Worm (Caenorhabditis elegans) whole organism, L4 larva: ENCODE data around the gene degt-1.

Experiments used
- D1046.2 ChIP-seq: fragments of 200-800 bp; sonication (Bioruptor generic); IDR thresholded peaks from 2 replicates; pipeline ENCODE4 v1.3.6; 2022; ENCODE audit warnings: missing genetic modification characterization, missing compliant biosample characterization
- F26F4.8 ChIP-seq: fragments of 200-800 bp; sonication (Bioruptor generic); conservative IDR thresholded peaks from 2 replicates; pipeline ENCODE4 v1.3.6; 2022; ENCODE audit warnings: missing genetic modification characterization, missing compliant biosample characterization
- F37D6.2 ChIP-seq: sonication (generic microtip); optimal IDR thresholded peaks from 2 replicates; lab custom pipeline; 2016; ENCODE audit warnings: mild to moderate bottlenecking, missing genetic modification characterization, missing compliant biosample characterization
- F44E2.7 ChIP-seq: fragments of 200-800 bp; sonication (Bioruptor generic); IDR thresholded peaks from 2 replicates; pipeline ENCODE4 v2.1.2; 2022; ENCODE audit warnings: missing genetic modification characterization, missing compliant biosample characterization
- Y48G9A.11 ChIP-seq: fragments of 200-800 bp; sonication (Bioruptor generic); IDR thresholded peaks from 2 replicates; pipeline ENCODE4 v1.3.6; 2022; ENCODE audit warnings: missing genetic modification reagents, missing genetic modification characterization, missing compliant biosample characterization
- ZK337.2 ChIP-seq: fragments of 200-800 bp; sonication (Bioruptor generic); IDR thresholded peaks from 2 replicates; pipeline ENCODE4 v1.3.6; 2022; ENCODE audit warnings: missing genetic modification reagents, missing genetic modification characterization, missing compliant biosample characterization
- ZK546.5 ChIP-seq, 2 experiments: sonication (generic microtip); optimal IDR thresholded peaks; 2 replicates each; lab custom pipeline; 2017; ENCODE audit warnings: missing biosample characterization in 2 of 2, missing genetic modification characterization in 2 of 2
- aha-1 ChIP-seq: fragments of 150-350 bp; peaks from one replicate; lab custom pipeline; 2014; ENCODE audit warnings: missing biosample characterization, missing genetic modification characterization
- ceh-32 ChIP-seq: sonication (generic microtip); optimal IDR thresholded peaks from 2 replicates; lab custom pipeline; 2016; ENCODE audit warnings: mild to moderate bottlenecking, missing genetic modification characterization, missing compliant biosample characterization; ENCODE audit not compliant: poor library complexity
- ceh-44 ChIP-seq: fragments of 200-800 bp; sonication (Bioruptor generic); IDR thresholded peaks from 2 replicates; pipeline ENCODE4 v1.3.6; 2022; ENCODE audit warnings: missing genetic modification reagents, missing genetic modification characterization, missing compliant biosample characterization
- ceh-62 ChIP-seq: sonication (generic microtip); optimal IDR thresholded peaks from 2 replicates; lab custom pipeline; 2017; ENCODE audit warnings: missing biosample characterization, missing genetic modification characterization
- daf-12 ChIP-seq: fragments of 150-350 bp; optimal IDR thresholded peaks from 2 replicates; lab custom pipeline; 2014; ENCODE audit warnings: missing biosample characterization, missing genetic modification reagents, missing genetic modification characterization
- daf-16 ChIP-seq, 3 experiments: sonication (generic microtip); optimal IDR thresholded peaks; 2 replicates each; lab custom pipeline; 2016 to 2017; ENCODE audit warnings: missing genetic modification characterization in 3 of 3, missing genetic modification reagents in 3 of 3, mild to moderate bottlenecking in 2 of 3, missing compliant biosample characterization in 2 of 3, missing biosample characterization in 1 of 3, moderate library complexity in 1 of 3
- dmd-6 ChIP-seq: fragments of 200-800 bp; sonication (Bioruptor generic); IDR thresholded peaks from 2 replicates; pipeline ENCODE4 v1.3.6; 2022; ENCODE audit warnings: missing genetic modification reagents, missing genetic modification characterization, missing compliant biosample characterization
- dve-1 ChIP-seq: sonication (generic microtip); optimal IDR thresholded peaks from 2 replicates; lab custom pipeline; 2017; ENCODE audit warnings: antibody characterized with exemption, mild to moderate bottlenecking, missing genetic modification characterization, missing compliant biosample characterization; ENCODE audit not compliant: insufficient read depth
- egl-43 ChIP-seq: fragments of 200-800 bp; sonication (Bioruptor generic); IDR thresholded peaks from 2 replicates; pipeline ENCODE4 v1.3.6; 2022; ENCODE audit warnings: missing genetic modification reagents, missing genetic modification characterization, missing compliant biosample characterization
- hif-1 ChIP-seq, 2 experiments: sonication (generic microtip); optimal IDR thresholded peaks; 2 replicates each; lab custom pipeline; 2016 to 2017; ENCODE audit warnings: missing compliant biosample characterization in 2 of 2, missing genetic modification characterization in 2 of 2, missing genetic modification reagents in 2 of 2, missing genotype in 2 of 2, mild to moderate bottlenecking in 1 of 2
- hlh-11 ChIP-seq: fragments of 200-800 bp; sonication (Bioruptor generic); optimal IDR thresholded peaks from 2 replicates; lab custom pipeline; 2018; ENCODE audit warnings: mild to moderate bottlenecking, missing genetic modification characterization, missing compliant biosample characterization
- hlh-30 ChIP-seq: sonication (generic microtip); optimal IDR thresholded peaks from 2 replicates; lab custom pipeline; 2017; ENCODE audit warnings: antibody characterized with exemption, mild to moderate bottlenecking, missing genetic modification characterization, missing compliant biosample characterization; ENCODE audit not compliant: insufficient read depth
- hmg-1.1 ChIP-seq: fragments of 200-800 bp; sonication (Bioruptor generic); IDR thresholded peaks from 2 replicates; pipeline ENCODE4 v1.3.6; 2022; ENCODE audit warnings: missing genetic modification reagents, missing genetic modification characterization, missing compliant biosample characterization
- lim-7 ChIP-seq: fragments of 200-800 bp; sonication (Bioruptor generic); IDR thresholded peaks from 2 replicates; pipeline ENCODE4 v1.3.6; 2022; ENCODE audit warnings: missing genetic modification characterization, missing compliant biosample characterization
- lin-13 ChIP-seq: fragments of 150-350 bp; optimal IDR thresholded peaks from 2 replicates; lab custom pipeline; 2014; ENCODE audit warnings: missing biosample characterization, missing genetic modification reagents, missing genetic modification characterization
- lin-29 ChIP-seq: fragments of 200-800 bp; sonication (Bioruptor generic); IDR thresholded peaks from 2 replicates; pipeline ENCODE4 v1.3.6; 2022; ENCODE audit warnings: missing genetic modification reagents, missing genetic modification characterization, missing compliant biosample characterization
- mdl-1 ChIP-seq, 2 experiments: fragments of 150-350 bp in 1 of 2; sonication (generic microtip) in 1 of 2; optimal IDR thresholded peaks; 2 replicates each; lab custom pipeline; 2014 to 2017; ENCODE audit warnings: missing biosample characterization in 2 of 2, missing genetic modification characterization in 2 of 2
- mdt-29 ChIP-seq: fragments of 200-800 bp; sonication (Bioruptor generic); IDR thresholded peaks from 2 replicates; pipeline ENCODE4 v1.3.6; 2022; ENCODE audit warnings: missing genetic modification reagents, missing genetic modification characterization, missing compliant biosample characterization
- mes-2 ChIP-seq: sonication (generic microtip); optimal IDR thresholded peaks from 2 replicates; lab custom pipeline; 2016; ENCODE audit warnings: missing genotype, mild to moderate bottlenecking, missing genetic modification characterization, missing compliant biosample characterization; ENCODE audit not compliant: poor library complexity, severe bottlenecking
- nhr-102 ChIP-seq: sonication (generic microtip); optimal IDR thresholded peaks from 2 replicates; lab custom pipeline; 2016; ENCODE audit warnings: mild to moderate bottlenecking, missing genetic modification characterization, moderate library complexity, missing compliant biosample characterization
- nhr-237 ChIP-seq: sonication (generic microtip); optimal IDR thresholded peaks from 2 replicates; lab custom pipeline; 2017; ENCODE audit warnings: missing biosample characterization, missing genetic modification characterization
- nhr-28 ChIP-seq: fragments of 150-350 bp; optimal IDR thresholded peaks from 2 replicates; lab custom pipeline; 2014; ENCODE audit warnings: missing biosample characterization, missing genetic modification characterization
- nhr-48 ChIP-seq: sonication (generic microtip); optimal IDR thresholded peaks from 2 replicates; lab custom pipeline; 2016; ENCODE audit warnings: mild to moderate bottlenecking, missing genetic modification characterization, missing compliant biosample characterization
- nhr-6 ChIP-seq: fragments of 150-350 bp; optimal IDR thresholded peaks from 2 replicates; lab custom pipeline; 2014; ENCODE audit warnings: missing biosample characterization, missing genetic modification characterization
- nhr-77 ChIP-seq: fragments of 150-350 bp; optimal IDR thresholded peaks from 2 replicates; lab custom pipeline; 2014; ENCODE audit warnings: missing biosample characterization, missing genetic modification characterization
- php-3 ChIP-seq: fragments of 200-800 bp; sonication (Bioruptor generic); IDR thresholded peaks from 2 replicates; pipeline ENCODE4 v1.3.6; 2022; ENCODE audit warnings: missing genetic modification reagents, missing genetic modification characterization, missing compliant biosample characterization
- pqm-1 ChIP-seq: sonication (generic microtip); optimal IDR thresholded peaks from 2 replicates; lab custom pipeline; 2017; ENCODE audit warnings: missing biosample characterization, missing genetic modification characterization
- set-16 ChIP-seq: fragments of 200-800 bp; sonication (Bioruptor generic); IDR thresholded peaks from 2 replicates; pipeline ENCODE4 v1.3.6; 2022; ENCODE audit warnings: missing genetic modification reagents, missing genetic modification characterization, missing compliant biosample characterization
- skn-1 ChIP-seq: fragments of 150-350 bp; optimal IDR thresholded peaks from 2 replicates; lab custom pipeline; 2014; ENCODE audit warnings: missing biosample characterization, missing genetic modification characterization
- snpc-1.2 ChIP-seq: fragments of 200-800 bp; sonication (Bioruptor generic); IDR thresholded peaks from 2 replicates; pipeline ENCODE4 v1.3.6; 2022; ENCODE audit warnings: missing genetic modification reagents, missing genetic modification characterization, missing compliant biosample characterization
- unc-130 ChIP-seq: sonication (generic microtip); optimal IDR thresholded peaks from 2 replicates; lab custom pipeline; 2016; ENCODE audit warnings: missing genetic modification reagents, missing genetic modification characterization, missing compliant biosample characterization
- unc-62 ChIP-seq, 3 experiments: fragments of 150-350 bp in 1 of 3; sonication (generic microtip); optimal IDR thresholded peaks in 2 of 3; peaks in 1 of 3; 1 replicate in 1 of 3; 2 replicates in 2 of 3; lab custom pipeline; 2014 to 2017; ENCODE audit warnings: missing biosample characterization in 3 of 3, missing genetic modification characterization in 3 of 3, missing genetic modification reagents in 3 of 3, missing genotype in 1 of 3
- vab-7 ChIP-seq: fragments of 200-800 bp; sonication (Bioruptor generic); IDR thresholded peaks from 2 replicates; pipeline ENCODE4 v1.3.6; 2022; ENCODE audit warnings: missing genetic modification reagents, missing genetic modification characterization, missing compliant biosample characterization
- zip-11 ChIP-seq: fragments of 200-800 bp; sonication (Bioruptor generic); IDR thresholded peaks from 2 replicates; pipeline ENCODE4 v1.3.6; 2022; ENCODE audit warnings: missing genetic modification characterization, missing compliant biosample characterization
- ztf-11 ChIP-seq: fragments of 150-350 bp; optimal IDR thresholded peaks from 2 replicates; lab custom pipeline; 2014; ENCODE audit warnings: missing biosample characterization, missing genetic modification characterization

degt-1 gene

ce11 chrV:10581837-10582300 lies 41.7 kb downstream of the degt-1 start, which contains the start of gene T21C9.6:
Gene T21C9.6 (plus strand): TSS chrV:10581887.
- TF ChIP-seq unc-130 (GFP tag; lab: Kevin White, UChicago) (no peak), ceh-32 (tag; lab: Kevin White, UChicago) (no peak), unc-62 (GFP tag; optimal IDR thresholded peaks at IDR 0.05 in 1 of 2; lab: Kevin White, UChicago) (peak in 1 of 2 experiments; percentile 9), unc-62 (tag; optimal IDR thresholded peaks at IDR 0.05; lab: Kevin White, UChicago) (no peak), pqm-1 (tag; lab: Kevin White, UChicago) (peak; percentile 75), hlh-11 (tag; lab: Kevin White, UChicago) (peak; percentile 16), ceh-62 (tag; lab: Kevin White, UChicago) (no peak), vab-7 (GFP tag; lab: Robert Waterston, UW) (no peak), nhr-77 (tag; lab: Kevin White, UChicago) (peak; percentile 21), dve-1 (tag; lab: Kevin White, UChicago) (peak; percentile 11), daf-16 (GFP tag; optimal IDR thresholded peaks at IDR 0.05; lab: Kevin White, UChicago) (no peak), daf-16 (tag; optimal IDR thresholded peaks at IDR 0.05; lab: Kevin White, UChicago) (peak; percentile 47), F26F4.8 (GFP tag; lab: Robert Waterston, UW) (no peak), D1046.2 (GFP tag; lab: Robert Waterston, UW) (no peak), php-3 (GFP tag; lab: Robert Waterston, UW) (0 out of 2 replicates have a peak, but pooled peaks have one; percentile 27), ZK546.5 (tag; optimal IDR thresholded peaks at IDR 0.05; lab: Kevin White, UChicago) (no peak), egl-43 (GFP tag; lab: Robert Waterston, UW) (no peak), nhr-28 (peak; percentile 61), ceh-44 (GFP tag; lab: Robert Waterston, UW) (no peak), snpc-1.2 (GFP tag; lab: Robert Waterston, UW) (no peak)

ce11 chrV:10588694-10589093 lies 48.6 kb downstream of the degt-1 start, which contains the start of gene srg-32:
Gene srg-32 (minus strand): TSS chrV:10588794.
- TF ChIP-seq lim-7 (GFP tag; lab: Robert Waterston, UW) (no peak), hif-1 (tag; optimal IDR thresholded peaks at IDR 0.05; lab: Kevin White, UChicago) (no peak), ztf-11 (tag; lab: Kevin White, UChicago) (no peak), F44E2.7 (no peak), F37D6.2 (tag; lab: Kevin White, UChicago) (no peak)
- TF ChIP-seq, all 104 proteins: peak for 0

- TF ChIP-seq nhr-48 (tag; lab: Kevin White, UChicago), result no peak
- TF ChIP-seq Y48G9A.11, result no peak
- TF ChIP-seq egl-43 (GFP tag; lab: Robert Waterston, UW), result no peak
- no peak for TF ChIP-seq lin-13
- TF ChIP-seq D1046.2 (GFP tag; lab: Robert Waterston, UW), result no peak
- no peak for TF ChIP-seq ZK337.2 (GFP tag; lab: Robert Waterston, UW)
- peak; percentile 4 for TF ChIP-seq nhr-102 (tag; lab: Kevin White, UChicago)
- no peak for TF ChIP-seq skn-1 (tag; lab: Kevin White, UChicago)
- TF ChIP-seq daf-16 (GFP tag; optimal IDR thresholded peaks at IDR 0.05; lab: Kevin White, UChicago), result no peak
- peak; percentile 50 for TF ChIP-seq daf-16 (tag; optimal IDR thresholded peaks at IDR 0.05; lab: Kevin White, UChicago)
- TF ChIP-seq dmd-6 (GFP tag; lab: Robert Waterston, UW), result 0 out of 2 replicates have a peak, but pooled peaks have one; percentile 18
- TF ChIP-seq aha-1, result peak; percentile 37
- no peak for TF ChIP-seq nhr-237
- no peak for TF ChIP-seq zip-11 (GFP tag; lab: Robert Waterston, UW)
- TF ChIP-seq mes-2 (tag; lab: Kevin White, UChicago), result no peak
- no peak for TF ChIP-seq daf-12 (tag; lab: Kevin White, UChicago)
- TF ChIP-seq php-3 (GFP tag; lab: Robert Waterston, UW), result peak; percentile 60
- TF ChIP-seq set-16 (GFP tag; lab: Robert Waterston, UW), result no peak
- TF ChIP-seq lim-7 (GFP tag; lab: Robert Waterston, UW), result no peak
- TF ChIP-seq mdl-1 (tag; optimal IDR thresholded peaks at IDR 0.05; lab: Kevin White, UChicago), result peak in 1 of 2 experiments; percentile 35
- peak; percentile 52 for TF ChIP-seq hlh-11 (tag; lab: Kevin White, UChicago)
- TF ChIP-seq hif-1 (tag; optimal IDR thresholded peaks at IDR 0.05; lab: Kevin White, UChicago), result peak in 1 of 2 experiments; percentile 74
- TF ChIP-seq nhr-6 (tag; lab: Kevin White, UChicago), result no peak
- no peak for TF ChIP-seq mdt-29
- peak; percentile 78 for TF ChIP-seq dve-1 (tag; lab: Kevin White, UChicago)
- no peak for TF ChIP-seq F37D6.2 (tag; lab: Kevin White, UChicago)
- peak; percentile 72 for TF ChIP-seq nhr-77 (tag; lab: Kevin White, UChicago)
- TF ChIP-seq hmg-1.1, result no peak
- peak; percentile 49 for TF ChIP-seq nhr-28
- peak; percentile 14 for TF ChIP-seq hlh-30 (tag; lab: Kevin White, UChicago)
- TF ChIP-seq lin-29 (GFP tag; lab: Robert Waterston, UW), result no peak
Observed at ce11 chrV:10589774-10590528, 49.8 kb downstream of the degt-1 start, which contains the start of gene ttr-23. Gene ttr-23 (minus strand): TSS chrV:10589860.
